Worm (Caenorhabditis elegans) whole organism, early embryonic: ENCODE measurements around the gene C25E10.13.
"Not testable (repeated sequence)": the region's sequence is repeated elsewhere in the genome, so short reads cannot be mapped to it uniquely, and the experiment has no call there.

Experiments
- B0310.2 ChIP-seq: sonication (generic microtip); optimal IDR thresholded peaks from 2 replicates; lab custom pipeline; 2016; ENCODE audit warnings: mild to moderate bottlenecking, missing genetic modification characterization, missing compliant biosample characterization
- aly-1 ChIP-seq: sonication (generic microtip); optimal IDR thresholded peaks from 2 replicates; lab custom pipeline; 2016; ENCODE audit warnings: missing genetic modification characterization, missing compliant biosample characterization
- ama-1 ChIP-seq: fragments of 150-350 bp; optimal IDR thresholded peaks from 2 replicates; lab custom pipeline; 2014
- flt-1 ChIP-seq: fragments of 200-800 bp; sonication (Bioruptor generic); IDR thresholded peaks from 2 replicates; pipeline ENCODE4 v1.3.6; 2022; ENCODE audit warnings: missing genetic modification characterization, missing compliant biosample characterization
- hmbx-1 ChIP-seq: sonication (generic microtip); optimal IDR thresholded peaks from 2 replicates; lab custom pipeline; 2016; ENCODE audit warnings: mild to moderate bottlenecking, missing genetic modification characterization, missing compliant biosample characterization
- sea-1 ChIP-seq: fragments of 200-800 bp; sonication (Bioruptor generic); conservative IDR thresholded peaks from 2 replicates; pipeline ENCODE4 v1.3.6; 2022; ENCODE audit warnings: missing genetic modification characterization, missing compliant biosample characterization
- tbx-11 ChIP-seq: fragments of 200-800 bp; sonication (Bioruptor generic); IDR thresholded peaks from 2 replicates; pipeline ENCODE4 v1.3.6; 2022; ENCODE audit warnings: missing genetic modification characterization, missing compliant biosample characterization

ce11 chrV:9086650-9087049 lies 27.1 kb downstream of the C25E10.13 start:
- TF ChIP-seq ama-1 (lab: Kevin White, UChicago); aly-1 (tag; lab: Kevin White, UChicago); B0310.2 (tag; lab: Kevin White, UChicago); flt-1; hmbx-1 (tag; lab: Kevin White, UChicago); tbx-11: not testable (repeated sequence)
- TF ChIP-seq sea-1 (GFP tag; lab: Robert Waterston, UW): 0 out of 2 replicates have a peak, but pooled peaks have one; percentile 60
